Worm (Caenorhabditis elegans): ENCODE measurements around the gene M01F1.8.
A peak's percentile ranks its signal among the peaks of the same experiment; 100 is the strongest.

ce11 chrIII:3471403-3472053, 30.8 kb downstream of the M01F1.8 start, which contains the start of gene rsu-1:
- TF ChIP-seq nhr-237 (tag; optimal IDR thresholded peaks at IDR 0.05) (peak; percentile 33), unc-62 (GFP tag; optimal IDR thresholded peaks at IDR 0.05) (peak; percentile 81), elt-3 (tag; optimal IDR thresholded peaks at IDR 0.05) (no peak), bed-3 (GFP tag; optimal IDR thresholded peaks at IDR 0.05) (no peak), ztf-11 (tag; optimal IDR thresholded peaks at IDR 0.05) (no peak), snpc-4 (tag; optimal IDR thresholded peaks at IDR 0.05) (no peak), mls-2 (tag; optimal IDR thresholded peaks at IDR 0.05) (no peak), nhr-12 (tag; optimal IDR thresholded peaks at IDR 0.05) (no peak), nhr-76 (tag; optimal IDR thresholded peaks at IDR 0.05) (no peak), unc-39 (tag; optimal IDR thresholded peaks at IDR 0.05) (no peak), tbx-8 (GFP tag; optimal IDR thresholded peaks at IDR 0.05) (no peak)

All from whole organism, mixed stage, embryonic.